Fruit fly (Drosophila melanogaster) whole organism, wandering third instar larva: ENCODE measurements around the gene Or1a.

Experiments
- Abd-B ChIP-seq: fragments of >200 bp; optimal IDR thresholded peaks from 2 replicates; lab custom pipeline; 2017; ENCODE audit warnings: missing biosample characterization, missing genetic modification characterization
- CG32264 ChIP-seq: fragments of 200-800 bp; sonication (Bioruptor generic); optimal IDR thresholded peaks from 2 replicates; lab custom pipeline; 2016; ENCODE audit warnings: missing biosample characterization, missing genetic modification characterization
- CG9705 ChIP-seq: fragments of 200-800 bp; sonication (Bioruptor generic); optimal IDR thresholded peaks from 2 replicates; lab custom pipeline; 2018; ENCODE audit warnings: missing biosample characterization, mild to moderate bottlenecking, missing genetic modification characterization
- CrebA ChIP-seq: fragments of 200-800 bp; sonication (Bioruptor generic); optimal IDR thresholded peaks from 2 replicates; lab custom pipeline; 2016; ENCODE audit warnings: missing biosample characterization, mild to moderate bottlenecking, missing genetic modification characterization, borderline replicate concordance
- Dfd ChIP-seq: fragments of >200 bp; optimal IDR thresholded peaks from 2 replicates; lab custom pipeline; 2017; ENCODE audit warnings: missing biosample characterization, missing genetic modification characterization
- Dif ChIP-seq: fragments of 200-275, 200-300 bp; sonication (Bioruptor generic); optimal IDR thresholded peaks from 2 replicates; lab custom pipeline; 2018; ENCODE audit warnings: missing biosample characterization, missing genetic modification characterization; ENCODE audit not compliant: partially characterized antibody
- HLH106 ChIP-seq: fragments of 200-800 bp; optimal IDR thresholded peaks from 3 replicates; lab custom pipeline; 2019; ENCODE audit warnings: missing biosample characterization, mild to moderate bottlenecking, missing genetic modification characterization, moderate library complexity
- Hnf4 ChIP-seq: fragments of 200-800 bp; sonication (Bioruptor generic); optimal IDR thresholded peaks from 2 replicates; lab custom pipeline; 2016; ENCODE audit warnings: missing biosample characterization, mild to moderate bottlenecking, missing genetic modification characterization
- Hr78 ChIP-seq: fragments of >200 bp; optimal IDR thresholded peaks from 2 replicates; lab custom pipeline; 2017; ENCODE audit warnings: missing biosample characterization, missing genetic modification characterization
- Jra ChIP-seq: sonication (Bioruptor generic); optimal IDR thresholded peaks from 2 replicates; lab custom pipeline; 2016; ENCODE audit warnings: missing biosample characterization, missing genetic modification characterization
- Mio ChIP-seq: sonication (Bioruptor generic); optimal IDR thresholded peaks from 2 replicates; lab custom pipeline; 2016; ENCODE audit warnings: missing biosample characterization, missing genetic modification characterization
- Myc ChIP-seq: fragments of >200 bp; optimal IDR thresholded peaks from 2 replicates; lab custom pipeline; 2017
- N ChIP-seq: fragments of >200 bp; optimal IDR thresholded peaks from 2 replicates; lab custom pipeline; 2018; ENCODE audit warnings: missing biosample characterization, missing external identifiers, missing genetic modification characterization
- OdsH ChIP-seq: fragments of 200-800 bp; sonication (Bioruptor generic); optimal IDR thresholded peaks from 2 replicates; lab custom pipeline; 2016; ENCODE audit warnings: missing biosample characterization, mild to moderate bottlenecking, missing genetic modification characterization
- Rel ChIP-seq, 2 experiments: fragments of 200-800 bp; sonication (Bioruptor generic) in 1 of 2; optimal IDR thresholded peaks; 2 replicates in 1 of 2; 3 replicates in 1 of 2; lab custom pipeline; 2016 to 2019; ENCODE audit warnings: mild to moderate bottlenecking in 2 of 2, missing biosample characterization in 2 of 2, missing genetic modification characterization in 2 of 2, moderate library complexity in 1 of 2
- Sp1 ChIP-seq: fragments of 200-800 bp; sonication (Bioruptor generic); optimal IDR thresholded peaks from 3 replicates; lab custom pipeline; 2019; ENCODE audit warnings: missing biosample characterization, mild to moderate bottlenecking, missing genetic modification characterization, moderate library complexity
- br ChIP-seq: fragments of 200-800 bp; sonication (Bioruptor generic); optimal IDR thresholded peaks from 2 replicates; lab custom pipeline; 2016; ENCODE audit warnings: missing biosample characterization, missing genetic modification characterization
- brk ChIP-seq: fragments of 200-800 bp; sonication (Bioruptor generic); optimal IDR thresholded peaks from 2 replicates; lab custom pipeline; 2016; ENCODE audit warnings: missing biosample characterization, mild to moderate bottlenecking, missing genetic modification characterization
- dl ChIP-seq, 2 experiments: fragments of 175-275, 200-275 bp in 1 of 2; fragments of 200-275 bp in 1 of 2; sonication (Bioruptor generic); optimal IDR thresholded peaks; lab custom pipeline; 2018; ENCODE audit warnings: mild to moderate bottlenecking in 2 of 2, missing biosample characterization in 2 of 2, missing genetic modification characterization in 2 of 2, moderate library complexity in 2 of 2; ENCODE audit not compliant: partially characterized antibody in 2 of 2, insufficient read depth in 1 of 2
- dmrt93B ChIP-seq: fragments of 200-800 bp; sonication (Bioruptor generic); optimal IDR thresholded peaks from 2 replicates; lab custom pipeline; 2018; ENCODE audit warnings: missing biosample characterization, mild to moderate bottlenecking, missing genetic modification characterization
- dsf ChIP-seq: sonication (Bioruptor generic); optimal IDR thresholded peaks from 2 replicates; lab custom pipeline; 2016; ENCODE audit warnings: missing biosample characterization, missing genetic modification characterization, borderline replicate concordance
- ey ChIP-seq: fragments of 200-800 bp; sonication (Bioruptor generic); optimal IDR thresholded peaks from 2 replicates; lab custom pipeline; 2016; ENCODE audit warnings: missing biosample characterization, missing genetic modification characterization
- foxo ChIP-seq, 2 experiments: fragments of 200-800 bp; sonication (Bioruptor generic); optimal IDR thresholded peaks; 2 replicates in 1 of 2; 3 replicates in 1 of 2; lab custom pipeline; 2016 to 2017; ENCODE audit warnings: missing biosample characterization in 2 of 2, missing genetic modification characterization in 2 of 2
- fru ChIP-seq: fragments of 200-800 bp; sonication (Bioruptor generic); optimal IDR thresholded peaks from 3 replicates; lab custom pipeline; 2016; ENCODE audit warnings: missing biosample characterization, mild to moderate bottlenecking, missing genetic modification characterization
- h ChIP-seq: fragments of 200-800 bp; sonication (Bioruptor generic); optimal IDR thresholded peaks from 3 replicates; lab custom pipeline; 2016; ENCODE audit warnings: missing biosample characterization, mild to moderate bottlenecking, missing genetic modification characterization
- jim ChIP-seq: fragments of 175-275, 200-325 bp; sonication (Bioruptor generic); optimal IDR thresholded peaks from 2 replicates; lab custom pipeline; 2016; ENCODE audit warnings: missing biosample characterization, mild to moderate bottlenecking, missing genetic modification characterization
- lola ChIP-seq: fragments of >200 bp; optimal IDR thresholded peaks from 2 replicates; lab custom pipeline; 2017; ENCODE audit warnings: missing biosample characterization, missing genetic modification characterization
- pan ChIP-seq: fragments of >200 bp; optimal IDR thresholded peaks from 2 replicates; lab custom pipeline; 2017
- psq ChIP-seq: fragments of 200-800 bp; sonication (Bioruptor generic); optimal IDR thresholded peaks from 3 replicates; lab custom pipeline; 2017; ENCODE audit warnings: missing biosample characterization, mild to moderate bottlenecking, missing genetic modification characterization, moderate library complexity
- rgr ChIP-seq: fragments of 200-800 bp; sonication (Bioruptor generic); optimal IDR thresholded peaks from 3 replicates; lab custom pipeline; 2016; ENCODE audit warnings: missing biosample characterization, mild to moderate bottlenecking, missing genetic modification characterization
- sage ChIP-seq: fragments of 200-800 bp; sonication (Bioruptor generic); optimal IDR thresholded peaks from 2 replicates; lab custom pipeline; 2016; ENCODE audit warnings: missing biosample characterization, mild to moderate bottlenecking, missing genetic modification characterization
- sv ChIP-seq: fragments of 200-800 bp; sonication (Bioruptor generic); optimal IDR thresholded peaks from 3 replicates; lab custom pipeline; 2016; ENCODE audit warnings: missing biosample characterization, missing genetic modification characterization
- tai ChIP-seq: sonication (Bioruptor generic); optimal IDR thresholded peaks from 2 replicates; lab custom pipeline; 2016; ENCODE audit warnings: missing biosample characterization, missing genetic modification characterization
- usp ChIP-seq: fragments of >200 bp; optimal IDR thresholded peaks from 2 replicates; lab custom pipeline; 2017; ENCODE audit warnings: missing biosample characterization, missing genetic modification characterization
- woc ChIP-seq: sonication (Bioruptor generic); optimal IDR thresholded peaks from 2 replicates; lab custom pipeline; 2016; ENCODE audit warnings: missing biosample characterization, mild to moderate bottlenecking, missing genetic modification characterization

Or1a gene

DNA sequence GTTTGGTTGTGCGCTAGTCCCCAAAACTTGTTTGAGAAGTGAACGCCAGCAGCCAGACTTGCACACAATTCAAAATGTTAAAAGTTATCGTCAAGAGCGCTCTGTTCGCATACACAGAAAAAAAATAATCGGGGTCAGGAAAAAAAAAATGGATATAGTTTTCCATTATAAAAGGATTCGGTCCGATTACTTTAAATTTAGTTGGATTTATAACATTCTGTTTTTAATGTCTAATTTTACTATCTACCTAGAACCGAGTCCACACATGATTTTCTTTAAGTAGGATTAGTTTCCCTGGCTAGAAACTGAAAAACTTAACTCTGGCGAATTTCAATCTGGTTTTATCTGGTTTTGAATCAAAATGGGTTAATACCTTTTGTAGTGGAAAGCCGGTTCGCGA is 30.3 kb downstream of the Or1a start:
- TF ChIP-seq woc (GFP tag; lab: Kevin White, UChicago) (peak; percentile 1), Abd-B (GFP tag; lab: Kevin White, UChicago) (no peak), CrebA (GFP tag; lab: Kevin White, UChicago) (no peak), br (GFP tag; lab: Kevin White, UChicago) (peak; percentile 28), OdsH (GFP tag; lab: Kevin White, UChicago) (peak; percentile 22), h (GFP tag; lab: Kevin White, UChicago) (peak; percentile 41), Dfd (no peak), Sp1 (GFP tag; lab: Kevin White, UChicago) (peak; percentile 29), Dif (no peak), N (GFP tag; lab: Kevin White, UChicago) (no peak), fru (peak; percentile 34), pan (lab: Kevin White, UChicago) (no peak), psq (GFP tag; lab: Kevin White, UChicago) (peak; percentile 16), Hnf4 (GFP tag; lab: Kevin White, UChicago) (peak; percentile 38), sage (peak; percentile 10), Hr78 (GFP tag; lab: Kevin White, UChicago) (no peak), foxo (GFP tag; optimal IDR thresholded peaks at IDR 0.05; lab: Kevin White, UChicago) (peak in 1 of 2 experiments; percentile 47), rgr (GFP tag; lab: Kevin White, UChicago) (peak; percentile 43), dl (GFP tag; optimal IDR thresholded peaks at IDR 0.05; lab: Kevin White, UChicago; ENCODE audit: insufficient read depth in 1 of 2, partially characterized antibody in 2 of 2) (no peak), CG9705 (no peak), Myc (no peak), dmrt93B (GFP tag; lab: Kevin White, UChicago) (no peak), HLH106 (peak; percentile 17), ey (GFP tag; lab: Kevin White, UChicago) (peak; percentile 35)
- TF ChIP-seq, all 38 proteins: peak for 13

DNA sequence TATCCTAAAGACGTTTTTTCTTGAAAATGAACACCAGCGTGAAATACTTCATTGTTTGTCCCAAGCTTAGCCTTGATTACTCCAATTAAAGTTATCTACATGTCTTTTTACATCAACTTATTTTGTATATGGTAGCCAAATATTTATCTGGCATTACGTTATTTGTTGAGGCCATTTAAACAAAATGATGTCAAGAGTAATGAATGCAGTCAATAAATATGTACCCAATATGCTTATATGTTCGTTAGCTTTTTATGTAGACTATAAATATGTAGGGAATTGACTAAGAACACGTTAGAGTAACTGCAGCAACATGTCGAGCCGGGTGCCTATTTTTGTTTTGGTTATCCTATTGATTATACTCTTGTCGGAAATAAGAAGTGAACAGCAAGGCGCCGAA is 35.3 kb downstream of the Or1a start, which contains the start of gene CG43181:
Gene CG43181 (plus strand): TSS at position 301 of the 400 bp plus-strand sequence.
- TF ChIP-seq ey (GFP tag; lab: Kevin White, UChicago), result no peak

DNA sequence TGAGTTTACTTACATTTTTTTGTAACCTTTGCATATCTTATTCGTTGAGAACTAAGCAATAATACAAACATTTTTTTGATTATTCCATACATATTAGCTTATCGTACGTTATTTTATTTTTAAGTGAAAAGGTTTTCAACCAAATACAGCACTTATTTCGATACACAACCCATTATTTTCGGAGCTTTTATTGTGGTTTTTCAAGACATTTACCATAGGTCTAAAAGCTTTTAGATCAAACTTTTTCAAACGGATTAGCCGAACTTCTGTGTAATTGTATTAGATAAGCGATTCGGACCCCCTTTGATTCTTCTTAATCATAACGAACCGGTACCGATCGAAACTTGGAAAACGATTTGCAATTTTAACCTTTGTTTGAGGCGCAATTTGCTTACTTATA is 36.0 kb downstream of the Or1a start:
- TF ChIP-seq sv (GFP tag; lab: Kevin White, UChicago) (no peak), lola (no peak), rgr (GFP tag; lab: Kevin White, UChicago) (no peak), CG9705 (no peak), dl (GFP tag; optimal IDR thresholded peaks at IDR 0.05; lab: Kevin White, UChicago; ENCODE audit: insufficient read depth in 1 of 2, partially characterized antibody in 2 of 2) (no peak), foxo (GFP tag; optimal IDR thresholded peaks at IDR 0.05; lab: Kevin White, UChicago) (no peak), fru (no peak), Dif (no peak), woc (GFP tag; lab: Kevin White, UChicago) (no peak), Jra (GFP tag; lab: Kevin White, UChicago) (no peak), Sp1 (GFP tag; lab: Kevin White, UChicago) (no peak), Dfd (no peak), tai (GFP tag; lab: Kevin White, UChicago) (no peak), ey (GFP tag; lab: Kevin White, UChicago) (no peak), usp (GFP tag; lab: Kevin White, UChicago) (no peak), dsf (no peak), CrebA (GFP tag; lab: Kevin White, UChicago) (no peak)

DNA sequence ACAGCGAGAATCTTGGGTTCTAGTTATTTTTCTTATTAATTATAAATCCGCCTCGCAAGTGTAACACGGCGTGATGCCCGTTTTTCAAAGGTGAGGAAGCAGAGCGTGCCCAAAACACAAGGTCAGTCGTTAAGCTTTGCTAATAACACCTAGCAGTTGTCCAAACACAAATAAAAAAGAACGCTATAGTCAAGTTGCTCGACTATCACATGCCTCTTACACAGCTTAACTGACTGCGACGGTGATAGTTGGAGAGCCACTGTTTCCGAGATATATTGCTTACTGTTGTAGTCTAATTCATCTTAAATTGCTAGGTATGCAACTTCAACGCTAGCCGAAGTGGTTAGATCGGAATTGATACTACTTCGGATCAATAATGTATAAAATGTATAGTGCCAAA is 36.7 kb downstream of the Or1a start:
- TF ChIP-seq OdsH (GFP tag; lab: Kevin White, UChicago), result no peak
- no peak for TF ChIP-seq fru
- TF ChIP-seq dmrt93B (GFP tag; lab: Kevin White, UChicago), result no peak
- TF ChIP-seq Mio (GFP tag; lab: Kevin White, UChicago), result no peak

DNA sequence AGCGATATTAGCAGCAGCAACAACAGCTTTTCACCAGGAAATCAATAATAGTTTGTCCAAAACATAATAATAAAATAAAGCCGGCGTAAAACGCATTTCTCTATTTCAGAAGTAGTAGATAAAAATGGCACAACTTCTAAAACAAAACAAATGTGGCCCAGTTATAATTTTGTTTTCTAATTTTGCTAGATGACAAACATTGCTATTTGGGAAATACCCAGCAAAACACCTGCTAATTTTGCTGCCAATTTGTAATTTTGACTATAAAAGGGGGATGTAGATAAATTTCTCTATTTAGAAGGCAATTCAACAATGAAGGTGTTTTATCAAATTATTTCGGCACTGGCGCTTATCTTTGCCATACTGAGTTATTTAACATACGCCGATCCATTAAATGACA is 37.8 kb downstream of the Or1a start, which contains the start of gene CG43182:
Gene CG43182 (plus strand): TSS at position 301 of the 400 bp plus-strand sequence.
- TF ChIP-seq br (GFP tag; lab: Kevin White, UChicago) (no peak), Hr78 (GFP tag; lab: Kevin White, UChicago) (no peak), Abd-B (GFP tag; lab: Kevin White, UChicago) (no peak), Sp1 (GFP tag; lab: Kevin White, UChicago) (no peak), rgr (GFP tag; lab: Kevin White, UChicago) (no peak), Rel (GFP tag; optimal IDR thresholded peaks at IDR 0.05; lab: Kevin White, UChicago) (no peak), Rel (tag; optimal IDR thresholded peaks at IDR 0.05; lab: Kevin White, UChicago) (no peak), sv (GFP tag; lab: Kevin White, UChicago) (no peak), dl (GFP tag; optimal IDR thresholded peaks at IDR 0.05; lab: Kevin White, UChicago; ENCODE audit: insufficient read depth in 1 of 2, partially characterized antibody in 2 of 2) (no peak), sage (no peak), usp (GFP tag; lab: Kevin White, UChicago) (no peak), OdsH (GFP tag; lab: Kevin White, UChicago) (no peak), ey (GFP tag; lab: Kevin White, UChicago) (no peak), lola (no peak), brk (GFP tag; lab: Kevin White, UChicago) (no peak), jim (GFP tag; lab: Kevin White, UChicago) (no peak), pan (lab: Kevin White, UChicago) (no peak), CG32264 (no peak), Dif (no peak), dsf (no peak), CrebA (GFP tag; lab: Kevin White, UChicago) (no peak)
